Worm (Caenorhabditis elegans) whole organism, mixed stage, embryonic: Measurements from ENCODE around the gene cht-3.

Experiments used
- ceh-39 ChIP-seq: fragments of 150-350 bp; optimal IDR thresholded peaks from 2 replicates; lab custom pipeline; 2014; ENCODE audit warnings: missing biosample characterization, missing genetic modification characterization
- ces-1 ChIP-seq: fragments of 150-350 bp; optimal IDR thresholded peaks from 2 replicates; lab custom pipeline; 2014; ENCODE audit warnings: missing biosample characterization, missing genetic modification reagents, missing genetic modification characterization
- lin-13 ChIP-seq: fragments of 150-350 bp; optimal IDR thresholded peaks from 2 replicates; lab custom pipeline; 2014; ENCODE audit warnings: missing biosample characterization, missing genetic modification characterization
- lin-32 ChIP-seq: fragments of 200-800 bp; sonication (Bioruptor generic); optimal IDR thresholded peaks from 2 replicates; lab custom pipeline; 2018; ENCODE audit warnings: mild to moderate bottlenecking, missing genetic modification characterization, missing compliant biosample characterization
- lsy-2 ChIP-seq: fragments of 150-350 bp; optimal IDR thresholded peaks from 2 replicates; lab custom pipeline; 2014; ENCODE audit warnings: missing biosample characterization, missing genetic modification characterization
- mab-5 ChIP-seq: fragments of 150-350 bp; optimal IDR thresholded peaks from 2 replicates; lab custom pipeline; 2014; ENCODE audit warnings: missing biosample characterization, missing genetic modification characterization
- mep-1 ChIP-seq: fragments of 150-350 bp; optimal IDR thresholded peaks from 2 replicates; lab custom pipeline; 2017; ENCODE audit warnings: missing biosample characterization, missing genetic modification reagents, missing genetic modification characterization, inconsistent platforms
- nhr-12 ChIP-seq: fragments of 150-350 bp; optimal IDR thresholded peaks from 2 replicates; lab custom pipeline; 2014; ENCODE audit warnings: missing biosample characterization, missing genetic modification characterization
- nhr-237 ChIP-seq: fragments of 150-350 bp; optimal IDR thresholded peaks from 2 replicates; lab custom pipeline; 2014; ENCODE audit warnings: missing biosample characterization, missing genetic modification characterization
- nhr-28 ChIP-seq: fragments of 150-350 bp; optimal IDR thresholded peaks from 2 replicates; lab custom pipeline; 2014; ENCODE audit warnings: missing biosample characterization, missing genetic modification characterization
- nhr-76 ChIP-seq: sonication (generic microtip); optimal IDR thresholded peaks from 2 replicates; lab custom pipeline; 2017; ENCODE audit warnings: missing biosample characterization, missing genetic modification characterization
- unc-62 ChIP-seq: fragments of 150-350 bp; optimal IDR thresholded peaks from 2 replicates; lab custom pipeline; 2014; ENCODE audit warnings: missing biosample characterization, missing genetic modification reagents, missing genetic modification characterization

DNA sequence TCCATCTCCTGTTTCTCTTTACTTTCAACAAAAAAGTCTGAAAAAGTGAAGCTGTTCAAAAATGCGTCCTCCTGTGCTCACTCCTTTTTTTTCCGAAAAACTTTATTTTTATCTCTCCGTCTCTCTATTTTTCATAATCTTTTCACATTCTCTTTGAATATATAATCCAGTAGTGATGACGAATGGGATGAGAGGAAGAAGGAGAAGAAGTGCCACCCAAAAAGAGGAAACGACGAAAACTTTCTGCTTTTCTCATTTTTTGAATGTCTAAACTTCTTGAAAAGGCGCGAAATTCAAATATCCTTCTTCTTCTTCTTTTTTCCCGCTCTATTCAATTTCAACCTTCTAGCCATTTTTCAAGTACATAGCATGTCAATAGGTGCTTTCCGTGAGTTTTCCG lies 48.7 kb upstream of the cht-3 start:
- TF ChIP-seq lin-32: no peak
- no peak for TF ChIP-seq mab-5 (tag; lab: Kevin White, UChicago)
- no peak for TF ChIP-seq nhr-28 (tag; lab: Kevin White, UChicago)
- TF ChIP-seq unc-62 (GFP tag; lab: Kevin White, UChicago): no peak
- TF ChIP-seq mep-1 (tag; lab: Kevin White, UChicago): no peak
- TF ChIP-seq nhr-76 (tag; lab: Kevin White, UChicago): no peak
- TF ChIP-seq lsy-2 (tag; lab: Kevin White, UChicago): no peak
- TF ChIP-seq nhr-12: no peak
- TF ChIP-seq nhr-237 (tag; lab: Kevin White, UChicago): no peak
- TF ChIP-seq lin-13 (tag; lab: Kevin White, UChicago): no peak
- no peak for TF ChIP-seq ceh-39 (tag; lab: Kevin White, UChicago)
- TF ChIP-seq ces-1 (GFP tag; lab: Kevin White, UChicago): peak; percentile 4
